Fruit fly (Drosophila melanogaster): ENCODE results near the gene spri.

The spri gene

DNA sequence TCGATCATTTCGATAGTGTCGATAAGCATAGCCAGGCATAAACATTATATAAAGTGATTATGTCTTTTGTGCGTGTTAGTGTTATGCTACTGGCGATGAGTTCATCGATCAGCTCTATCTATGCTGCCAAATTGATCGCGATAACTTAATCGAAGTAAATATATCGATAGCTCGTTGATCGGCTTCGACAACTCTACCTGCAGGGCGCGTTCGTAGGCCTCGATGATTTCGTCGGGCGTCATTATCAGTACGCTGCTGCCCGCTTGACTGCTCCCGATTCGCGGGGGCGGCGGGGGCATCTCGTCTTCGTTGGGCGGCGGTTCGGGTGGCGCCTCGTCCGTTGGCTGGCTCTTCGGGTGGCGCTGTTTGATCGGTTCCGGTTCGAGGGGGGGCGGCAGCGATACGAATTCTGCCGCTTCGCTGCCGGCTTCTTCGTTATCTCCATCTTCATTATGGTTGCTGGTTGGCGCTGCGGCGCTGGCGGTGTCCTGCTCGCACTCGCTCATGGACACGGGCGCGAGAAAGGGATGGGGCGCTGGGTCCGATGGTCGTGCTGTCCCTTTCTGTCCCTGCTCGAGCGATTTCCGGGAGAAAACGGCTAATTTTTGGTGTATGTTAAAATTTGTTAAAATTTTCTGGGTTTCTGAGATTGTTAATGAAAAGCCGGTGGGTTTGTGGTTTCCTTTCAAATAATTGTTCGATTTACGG, 17.0 kb upstream of the spri start, which contains the start of gene CG1628 (continued):
- TF ChIP-seq GATAe (GFP tag; conservative IDR thresholded peaks at IDR 0.05) = peak; percentile 72
- TF ChIP-seq Hand (GFP tag; optimal IDR thresholded peaks at IDR 0.05) = no peak
- peak; percentile 79 for TF ChIP-seq Nf-YC (tag; optimal IDR thresholded peaks at IDR 0.05)
- no peak for TF ChIP-seq CG6654 (GFP tag; optimal IDR thresholded peaks at IDR 0.05)
- peak; percentile 36; the same call in 1 of the 3 replicates for TF ChIP-seq ken (GFP tag; IDR thresholded peaks at IDR 0.05)
- peak; percentile 22 for TF ChIP-seq MTF-1 (GFP tag; optimal IDR thresholded peaks at IDR 0.05; ENCODE audit: borderline replicate concordance)

DNA sequence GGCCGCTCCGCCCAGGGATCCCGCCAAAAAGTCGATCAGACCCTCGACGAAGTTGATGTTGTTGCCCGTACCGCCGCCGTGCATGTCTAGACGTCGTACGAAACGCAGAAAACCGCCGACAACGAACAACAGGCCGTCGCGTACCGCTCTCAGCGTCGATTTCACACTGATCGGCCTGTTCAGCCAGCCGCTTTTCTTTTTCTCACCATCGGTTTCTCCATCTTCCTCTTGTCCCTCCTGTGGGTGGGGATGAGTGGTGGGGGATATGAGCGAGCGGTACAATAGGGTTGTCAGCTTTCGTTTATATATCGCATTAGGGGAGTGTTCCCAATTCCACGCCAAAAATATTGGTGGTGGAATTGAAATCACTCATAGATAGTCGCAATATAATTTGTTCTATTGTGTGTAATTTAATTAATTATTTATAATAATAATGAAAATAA, 16.3 kb upstream of the spri start:
- no peak for TF ChIP-seq ssp (GFP tag; IDR thresholded peaks at IDR 0.05)
- peak; percentile 4 for TF ChIP-seq fd3F (GFP tag; optimal IDR thresholded peaks at IDR 0.05)
- TF ChIP-seq twi (tag; optimal IDR thresholded peaks at IDR 0.05) = no peak
- no peak for TF ChIP-seq CHES-1-like (GFP tag; optimal IDR thresholded peaks at IDR 0.05)
- no peak for TF ChIP-seq CG7357 (GFP tag; IDR thresholded peaks at IDR 0.05)
- TF ChIP-seq CG10543 (GFP tag; optimal IDR thresholded peaks at IDR 0.05) = no peak
- no peak for TF ChIP-seq trh (GFP tag; optimal IDR thresholded peaks at IDR 0.05)
- 0 out of 2 replicates have a peak, but pooled peaks have one; percentile 23 for TF ChIP-seq wdn (GFP tag; IDR thresholded peaks at IDR 0.05)
- TF ChIP-seq Aef1 (GFP tag; IDR thresholded peaks at IDR 0.05) = peak; percentile 51
- no peak for TF ChIP-seq Bteb2 (GFP tag; optimal IDR thresholded peaks at IDR 0.05)
- peak; percentile 46 for TF ChIP-seq CG7839 (tag; optimal IDR thresholded peaks at IDR 0.05)
- no peak for TF ChIP-seq CG11398 (GFP tag; optimal IDR thresholded peaks at IDR 0.05)
- TF ChIP-seq rib (GFP tag; IDR thresholded peaks at IDR 0.05) = no peak
- 0 out of 3 replicates have a peak, but pooled peaks have one; percentile 14 for TF ChIP-seq ken (GFP tag; IDR thresholded peaks at IDR 0.05)
- TF ChIP-seq ro (GFP tag; IDR thresholded peaks at IDR 0.05) = no peak
- TF ChIP-seq CG16815 (GFP tag; optimal IDR thresholded peaks at IDR 0.05) = peak; percentile 13
- no peak for TF ChIP-seq shn (GFP tag; optimal IDR thresholded peaks at IDR 0.05)
- no peak for TF ChIP-seq zf30C (GFP tag; optimal IDR thresholded peaks at IDR 0.05)
- no peak for TF ChIP-seq fd102C (GFP tag; optimal IDR thresholded peaks at IDR 0.05)
- no peak for TF ChIP-seq ara (GFP tag; IDR thresholded peaks at IDR 0.05)
- TF ChIP-seq chif (GFP tag; optimal IDR thresholded peaks at IDR 0.05) = no peak
- 0 out of 2 replicates have a peak, but pooled peaks have one; percentile 21 for TF ChIP-seq Rx (GFP tag; IDR thresholded peaks at IDR 0.05)
- TF ChIP-seq Deaf1 (tag; optimal IDR thresholded peaks at IDR 0.05) = peak; percentile 60
- TF ChIP-seq pzg (GFP tag; optimal IDR thresholded peaks at IDR 0.05) = peak; percentile 20
- TF ChIP-seq esg (GFP tag; conservative IDR thresholded peaks at IDR 0.05) = no peak
- peak; percentile 52 for TF ChIP-seq CG30403 (GFP tag; optimal IDR thresholded peaks at IDR 0.05)
- no peak for TF ChIP-seq wek (GFP tag; optimal IDR thresholded peaks at IDR 0.05)
- TF ChIP-seq Neu2 (GFP tag; optimal IDR thresholded peaks at IDR 0.05; ENCODE audit: borderline replicate concordance) = no peak
- TF ChIP-seq Dad (GFP tag; optimal IDR thresholded peaks at IDR 0.05) = no peak
- no peak for TF ChIP-seq CG9609 (GFP tag; optimal IDR thresholded peaks at IDR 0.05)
- TF ChIP-seq lmd (GFP tag; IDR thresholded peaks at IDR 0.05) = peak; percentile 67
- TF ChIP-seq z (GFP tag; IDR thresholded peaks at IDR 0.05) = no peak
- TF ChIP-seq Ptx1 (GFP tag; IDR thresholded peaks at IDR 0.05) = peak; percentile 59; the same call in 1 of the 2 replicates
- no peak for TF ChIP-seq CG13123 (GFP tag; optimal IDR thresholded peaks at IDR 0.05)
- TF ChIP-seq dati (GFP tag; IDR thresholded peaks at IDR 0.05) = no peak
- no peak for TF ChIP-seq CG2202 (tag; optimal IDR thresholded peaks at IDR 0.05)
- TF ChIP-seq NK7.1 (GFP tag; optimal IDR thresholded peaks at IDR 0.05) = no peak
- 0 out of 3 replicates have a peak, but pooled peaks have one; percentile 7 for TF ChIP-seq zen2 (GFP tag; IDR thresholded peaks at IDR 0.05; ENCODE audit: partially characterized antibody)
- peak in 1 of 2 experiments; percentile 31 for TF ChIP-seq bsh (GFP tag; optimal IDR thresholded peaks at IDR 0.05)
- peak; percentile 56; the same call in 1 of the 2 replicates for TF ChIP-seq vvl (GFP tag; IDR thresholded peaks at IDR 0.05)
- TF ChIP-seq lbe (GFP tag; optimal IDR thresholded peaks at IDR 0.05) = no peak
- TF ChIP-seq CG11723 (GFP tag; optimal IDR thresholded peaks at IDR 0.05) = peak; percentile 10
- TF ChIP-seq eyg (GFP tag; optimal IDR thresholded peaks at IDR 0.05) = no peak

Measured in whole organism, embryonic.